Fruit fly (Drosophila melanogaster): ENCODE data around the gene CG42784.

DNA sequence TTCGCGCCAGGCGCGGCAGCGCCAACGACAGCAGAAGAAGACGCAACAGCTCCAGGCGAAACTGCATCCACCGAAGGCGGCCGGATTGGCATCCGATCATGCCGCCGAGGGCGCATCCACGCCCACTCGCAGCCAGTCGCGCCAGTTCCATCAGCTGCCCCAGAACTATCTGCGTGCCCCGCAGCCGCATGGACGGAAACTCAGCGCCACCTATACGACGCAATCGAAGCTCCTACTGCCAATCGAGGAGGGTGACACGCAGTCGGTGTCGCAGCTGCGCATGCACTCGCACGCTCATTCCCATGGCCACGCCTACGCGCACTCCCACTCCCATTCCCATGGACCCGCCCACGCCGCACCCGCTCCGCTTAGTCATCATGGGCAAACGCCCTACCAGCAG lies 60.0 kb downstream of the CG42784 start:
- no peak for TF ChIP-seq psq (optimal IDR thresholded peaks at IDR 0.05)
- no peak for TF ChIP-seq usp (GFP tag; optimal IDR thresholded peaks at IDR 0.05)
- no peak for TF ChIP-seq EcR (GFP tag; optimal IDR thresholded peaks at IDR 0.05)
